Worm (Caenorhabditis elegans): ENCODE measurements around the gene kdin-1.

Gene kdin-1

ce11 chrIV:11019962-11020550 is 18.4 kb upstream of the kdin-1 start, which contains the start of gene F13H10.8 (continued):
- TF ChIP-seq nhr-47 (tag; optimal IDR thresholded peaks at IDR 0.05): peak; percentile 24

DNA sequence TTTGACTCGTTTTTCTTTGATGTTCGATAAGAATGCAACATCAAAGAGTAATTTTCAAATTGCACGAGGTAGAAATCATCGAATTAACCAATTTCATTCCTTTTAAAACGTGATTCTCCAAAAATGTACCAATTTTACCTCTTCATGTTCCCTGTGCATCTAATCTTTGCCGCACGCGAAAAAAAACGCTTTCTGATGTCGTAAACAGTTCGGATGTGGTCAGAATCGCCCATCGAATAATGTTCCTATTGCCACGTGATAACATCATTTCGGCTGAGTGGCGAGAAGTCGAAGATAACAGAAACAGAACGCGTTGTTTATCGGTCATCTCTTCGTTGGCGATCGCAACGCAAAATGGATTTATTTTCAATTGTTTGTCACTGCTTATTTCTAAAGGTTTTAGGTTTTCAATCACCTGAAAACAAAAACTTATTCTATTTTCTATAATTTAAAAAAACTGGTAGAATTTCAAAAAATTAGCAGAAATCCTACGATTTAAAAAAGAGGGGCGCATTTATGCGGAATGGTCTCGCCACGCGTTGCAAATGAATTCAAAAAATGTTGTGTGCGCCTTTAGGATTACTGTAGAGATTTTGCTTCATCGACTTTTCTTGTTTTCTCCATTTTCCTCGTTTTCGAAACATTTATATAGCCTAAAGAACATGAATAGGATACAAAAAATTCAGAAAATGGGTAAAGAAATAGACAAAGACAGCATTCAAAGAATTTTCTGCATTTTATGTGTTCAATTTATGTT is 16.8 kb upstream of the kdin-1 start, which contains the start of gene mogs-1:
mogs-1 (minus strand) TSS at position 417 of the 757 bp plus-strand sequence.
- no peak for TF ChIP-seq tlp-1 (tag; optimal IDR thresholded peaks at IDR 0.05)
- no peak for TF ChIP-seq pax-3 (tag; optimal IDR thresholded peaks at IDR 0.05)
- no peak for TF ChIP-seq unc-62 (GFP tag; optimal IDR thresholded peaks at IDR 0.05)
- no peak for TF ChIP-seq isw-1 (GFP tag; IDR thresholded peaks at IDR 0.05)
- no peak for TF ChIP-seq C34B4.2 (tag; optimal IDR thresholded peaks at IDR 0.05)
- TF ChIP-seq mep-1 (tag; optimal IDR thresholded peaks at IDR 0.05): peak; percentile 50
- TF ChIP-seq alr-1 (tag; optimal IDR thresholded peaks at IDR 0.05; ENCODE audit: borderline replicate concordance): no peak
- TF ChIP-seq nhr-11 (tag; optimal IDR thresholded peaks at IDR 0.05): no peak
- TF ChIP-seq snu-23 (GFP tag; optimal IDR thresholded peaks at IDR 0.05): peak; percentile 38
- TF ChIP-seq lin-13 (GFP tag; optimal IDR thresholded peaks at IDR 0.05): no peak
- no peak for TF ChIP-seq unc-98 (GFP tag; IDR thresholded peaks at IDR 0.05)
- no peak for TF ChIP-seq efl-3 (GFP tag; optimal IDR thresholded peaks at IDR 0.05)
- TF ChIP-seq pqm-1 (tag; optimal IDR thresholded peaks at IDR 0.05): no peak
- TF ChIP-seq hlh-17 (GFP tag; optimal IDR thresholded peaks at IDR 0.05; ENCODE audit: borderline replicate concordance): no peak
- no peak for TF ChIP-seq vab-15 (tag; optimal IDR thresholded peaks at IDR 0.05)
- no peak for TF ChIP-seq dsc-1 (tag; optimal IDR thresholded peaks at IDR 0.05)
- peak; percentile 62 for TF ChIP-seq nhr-20 (tag; optimal IDR thresholded peaks at IDR 0.05)
- no peak for TF ChIP-seq grh-1 (GFP tag; IDR thresholded peaks at IDR 0.05)
- no peak for TF ChIP-seq mab-9 (GFP tag; IDR thresholded peaks at IDR 0.05)
- no peak for TF ChIP-seq egl-27 (tag; optimal IDR thresholded peaks at IDR 0.05)
- TF ChIP-seq blmp-1 (tag; optimal IDR thresholded peaks at IDR 0.05): peak; percentile 73
- TF ChIP-seq swsn-7 (tag; optimal IDR thresholded peaks at IDR 0.05): no peak
- no peak for TF ChIP-seq skn-1 (tag; optimal IDR thresholded peaks at IDR 0.05)
- no peak for TF ChIP-seq nhr-90 (tag; optimal IDR thresholded peaks at IDR 0.05; ENCODE audit: poor library complexity)
- TF ChIP-seq xbp-1 (tag; optimal IDR thresholded peaks at IDR 0.05): no peak
- peak; percentile 51 for TF ChIP-seq nhr-71 (tag; optimal IDR thresholded peaks at IDR 0.05)
- TF ChIP-seq nhr-47 (tag; optimal IDR thresholded peaks at IDR 0.05): no peak
- TF ChIP-seq mef-2 (tag; optimal IDR thresholded peaks at IDR 0.05): no peak
- TF ChIP-seq nhr-19 (GFP tag; conservative IDR thresholded peaks at IDR 0.05): 0 out of 2 replicates have a peak, but pooled peaks have one; percentile 26
- no peak for TF ChIP-seq ztf-11 (tag; optimal IDR thresholded peaks at IDR 0.05)
- TF ChIP-seq sptf-1 (tag; optimal IDR thresholded peaks at IDR 0.05): no peak
- no peak for TF ChIP-seq nhr-76 (tag; optimal IDR thresholded peaks at IDR 0.05)
- TF ChIP-seq tbx-2 (tag; optimal IDR thresholded peaks at IDR 0.05): peak; percentile 11
- TF ChIP-seq nhr-84 (tag; optimal IDR thresholded peaks at IDR 0.05): no peak
- TF ChIP-seq aly-2 (tag; optimal IDR thresholded peaks at IDR 0.05): no peak
- no peak for TF ChIP-seq sup-37 (GFP tag; optimal IDR thresholded peaks at IDR 0.05)
- no peak for TF ChIP-seq ceh-63 (GFP tag; optimal IDR thresholded peaks at IDR 0.05)
- TF ChIP-seq F16B12.6 (tag; optimal IDR thresholded peaks at IDR 0.05): no peak
- no peak for TF ChIP-seq lir-3 (tag; optimal IDR thresholded peaks at IDR 0.05; ENCODE audit: poor library complexity)
- no peak for TF ChIP-seq nhr-237 (tag; optimal IDR thresholded peaks at IDR 0.05)
- peak; percentile 87 for TF ChIP-seq nhr-85 (tag)
- TF ChIP-seq lsy-2 (tag; optimal IDR thresholded peaks at IDR 0.05): no peak
- no peak for TF ChIP-seq ceh-8 (GFP tag; optimal IDR thresholded peaks at IDR 0.05)
- no peak for TF ChIP-seq dpl-1 (GFP tag; optimal IDR thresholded peaks at IDR 0.05)
- TF ChIP-seq unc-30 (tag; optimal IDR thresholded peaks at IDR 0.05): no peak
- no peak for TF ChIP-seq lin-15B (tag; optimal IDR thresholded peaks at IDR 0.05)
- TF ChIP-seq fkh-4 (tag; optimal IDR thresholded peaks at IDR 0.05; ENCODE audit: borderline replicate concordance): no peak
- TF ChIP-seq zip-4 (GFP tag; optimal IDR thresholded peaks at IDR 0.05): no peak
- TF ChIP-seq aha-1 (tag; optimal IDR thresholded peaks at IDR 0.05): no peak

All from whole organism, L1 larva.